Worm (Caenorhabditis elegans): ENCODE measurements around the gene C37C3.12.

- TF ChIP-seq him-1 (tag; optimal IDR thresholded peaks at IDR 0.05) (no peak), dao-5 (tag; optimal IDR thresholded peaks at IDR 0.05) (no peak), W03F9.2 (tag; optimal IDR thresholded peaks at IDR 0.05) (no peak)
Observed at ce11 chrV:7848251-7848650, 8.9 kb upstream of the C37C3.12 start.
